Worm (Caenorhabditis elegans): Measurements from ENCODE around the gene rib-2.

- no peak for TF ChIP-seq pqm-1 (tag; optimal IDR thresholded peaks at IDR 0.05)
- TF ChIP-seq tlp-1 (tag; optimal IDR thresholded peaks at IDR 0.05): no peak
- TF ChIP-seq unc-130 (tag; optimal IDR thresholded peaks at IDR 0.05): no peak
- TF ChIP-seq unc-62 (GFP tag; optimal IDR thresholded peaks at IDR 0.05): no peak
- no peak for TF ChIP-seq ama-1 (optimal IDR thresholded peaks at IDR 0.05)
- no peak for TF ChIP-seq lin-39 (tag; optimal IDR thresholded peaks at IDR 0.05)
These were observed 28.1 kb upstream of the rib-2 start for ce11 chrIII:10714541-10714940.

Data from whole organism, L1 larva.